Fruit fly (Drosophila melanogaster) whole organism, embryonic: Measurements from ENCODE around the gene CG6287.

Source experiments
- CG10267 ChIP-seq: fragments of 200-800 bp; sonication (Bioruptor generic); optimal IDR thresholded peaks from 2 replicates; lab custom pipeline; 2018; ENCODE audit warnings: missing biosample characterization, mild to moderate bottlenecking, missing genetic modification characterization, moderate library complexity
- CG11093 ChIP-seq: fragments of 200-800 bp; sonication (Bioruptor generic); IDR thresholded peaks from 3 replicates; pipeline ENCODE4 v1.3.6; 2022; ENCODE audit warnings: missing biosample characterization, missing genetic modification characterization
- CG11398 ChIP-seq: fragments of 200-800 bp; sonication (Bioruptor generic); optimal IDR thresholded peaks from 2 replicates; lab custom pipeline; 2016; ENCODE audit warnings: missing biosample characterization, missing genetic modification characterization
- CG12155 ChIP-seq: fragments of 200-800 bp; sonication (Bioruptor generic); optimal IDR thresholded peaks from 3 replicates; lab custom pipeline; 2016; ENCODE audit warnings: missing biosample characterization, missing genetic modification characterization
- CG13296 ChIP-seq: fragments of 200-800 bp; sonication (Bioruptor generic); optimal IDR thresholded peaks from 3 replicates; lab custom pipeline; 2018; ENCODE audit warnings: missing biosample characterization, mild to moderate bottlenecking, missing genetic modification characterization
- CG14860 ChIP-seq: fragments of 200-800 bp; sonication (Bioruptor generic); IDR thresholded peaks from 3 replicates; pipeline ENCODE4 v1.3.6; 2022; ENCODE audit warnings: missing biosample characterization, missing genetic modification characterization; ENCODE audit not compliant: partially characterized antibody
- CG15269 ChIP-seq: fragments of 200-800 bp; sonication (Bioruptor generic); optimal IDR thresholded peaks from 2 replicates; lab custom pipeline; 2018; ENCODE audit warnings: missing biosample characterization, mild to moderate bottlenecking, missing genetic modification characterization, moderate library complexity
- CG16815 ChIP-seq: fragments of 200-800 bp; sonication (Bioruptor generic); optimal IDR thresholded peaks from 3 replicates; lab custom pipeline; 2017; ENCODE audit warnings: missing biosample characterization, mild to moderate bottlenecking, missing genetic modification characterization
- CG16863 ChIP-seq: fragments of 200-800 bp; sonication (Bioruptor generic); optimal IDR thresholded peaks from 3 replicates; lab custom pipeline; 2016; ENCODE audit warnings: missing biosample characterization, missing genetic modification characterization
- CG17385 ChIP-seq: fragments of 200-800 bp; sonication (Bioruptor generic); optimal IDR thresholded peaks from 3 replicates; lab custom pipeline; 2018; ENCODE audit warnings: missing biosample characterization, mild to moderate bottlenecking, missing genetic modification characterization
- CG17829 ChIP-seq: fragments of 200-800 bp; optimal IDR thresholded peaks from 2 replicates; lab custom pipeline; 2019; ENCODE audit warnings: missing biosample characterization, mild to moderate bottlenecking, missing genetic modification characterization, moderate library complexity
- CG2116 ChIP-seq: fragments of 200-800 bp; sonication (Bioruptor generic); optimal IDR thresholded peaks from 3 replicates; lab custom pipeline; 2018; ENCODE audit warnings: missing biosample characterization, mild to moderate bottlenecking, missing genetic modification characterization
- CG2712 ChIP-seq: fragments of 200-800 bp; optimal IDR thresholded peaks from 3 replicates; lab custom pipeline; 2019; ENCODE audit warnings: missing biosample characterization, mild to moderate bottlenecking, missing genetic modification characterization, moderate library complexity
- CG2875 ChIP-seq: fragments of 200-800 bp; sonication (Bioruptor generic); optimal IDR thresholded peaks from 2 replicates; lab custom pipeline; 2017; ENCODE audit warnings: missing biosample characterization, mild to moderate bottlenecking, missing genetic modification characterization, missing genetic modification reagents
- CG3065 ChIP-seq: fragments of 200-800 bp; sonication (Bioruptor generic); optimal IDR thresholded peaks from 2 replicates; lab custom pipeline; 2016; ENCODE audit warnings: missing biosample characterization, missing genetic modification characterization
- CG31224 ChIP-seq: fragments of 200-800 bp; sonication (Bioruptor generic); IDR thresholded peaks from 2 replicates; pipeline ENCODE4 v1.3.6; 2022; ENCODE audit warnings: missing biosample characterization, missing genetic modification characterization
- CG4404 ChIP-seq: fragments of 200-800 bp; sonication (Bioruptor generic); IDR thresholded peaks from 2 replicates; pipeline ENCODE4 v1.3.6; 2022; ENCODE audit warnings: missing biosample characterization, missing genetic modification characterization
- CG4854 ChIP-seq: fragments of 200-800 bp; sonication (Bioruptor generic); optimal IDR thresholded peaks from 2 replicates; lab custom pipeline; 2016; ENCODE audit warnings: missing biosample characterization, missing genetic modification characterization, inconsistent platforms
- CG6689 ChIP-seq: fragments of 200-800 bp; sonication (Bioruptor generic); IDR thresholded peaks from 2 replicates; pipeline ENCODE4 v1.3.6; 2022; ENCODE audit warnings: missing biosample characterization, missing genetic modification characterization
- CG7372 ChIP-seq: fragments of 200-800 bp; sonication (Bioruptor generic); IDR thresholded peaks from 2 replicates; pipeline ENCODE4 v1.3.6; 2022; ENCODE audit warnings: missing biosample characterization, missing genetic modification characterization
- CG7556 ChIP-seq: fragments of 200-800 bp; sonication (Bioruptor generic); optimal IDR thresholded peaks from 2 replicates; lab custom pipeline; 2017; ENCODE audit warnings: missing biosample characterization, mild to moderate bottlenecking, missing genetic modification characterization
- CG8290 ChIP-seq, 3 experiments: fragments of 200-800 bp; sonication (Bioruptor generic); optimal IDR thresholded peaks; 2 replicates each; lab custom pipeline; 2016 to 2019; ENCODE audit warnings: missing biosample characterization in 3 of 3, missing genetic modification characterization in 3 of 3, mild to moderate bottlenecking in 2 of 3, moderate library complexity in 1 of 3
- Dbx ChIP-seq: fragments of 200-800 bp; sonication (Bioruptor generic); IDR thresholded peaks from 3 replicates; pipeline ENCODE4 v1.3.6; 2022; ENCODE audit warnings: missing biosample characterization, missing genetic modification characterization
- E2f1 ChIP-seq: fragments of 200-800 bp; sonication (Bioruptor generic); IDR thresholded peaks from 2 replicates; pipeline ENCODE4 v1.3.6; 2022; ENCODE audit warnings: missing biosample characterization, missing genetic modification characterization
- Fer2 ChIP-seq: fragments of 200-800 bp; sonication (Bioruptor generic); optimal IDR thresholded peaks from 2 replicates; lab custom pipeline; 2018; ENCODE audit warnings: missing biosample characterization, mild to moderate bottlenecking, missing genetic modification characterization, moderate library complexity
- Fer3 ChIP-seq: fragments of 200-800 bp; sonication (Bioruptor generic); optimal IDR thresholded peaks from 2 replicates; lab custom pipeline; 2018; ENCODE audit warnings: missing biosample characterization, mild to moderate bottlenecking, missing genetic modification characterization, moderate library complexity
- HLH3B ChIP-seq: fragments of 200-800 bp; sonication (Bioruptor generic); IDR thresholded peaks from 2 replicates; pipeline ENCODE4 v1.3.6; 2022; ENCODE audit warnings: missing biosample characterization, missing genetic modification characterization
- Hand ChIP-seq: fragments of 200-800 bp; sonication (Bioruptor generic); optimal IDR thresholded peaks from 2 replicates; lab custom pipeline; 2017; ENCODE audit warnings: mild to moderate bottlenecking, missing biosample characterization, missing genetic modification reagents, missing genetic modification characterization
- Hmr ChIP-seq: fragments of 200-800 bp; sonication (Bioruptor generic); optimal IDR thresholded peaks from 3 replicates; lab custom pipeline; 2017; ENCODE audit warnings: mild to moderate bottlenecking, missing biosample characterization, missing genetic modification reagents, missing genetic modification characterization
- Med ChIP-seq: fragments of 200-800 bp; sonication (Bioruptor generic); peaks from one replicate; lab custom pipeline; 2016; ENCODE audit warnings: missing biosample characterization, missing genetic modification characterization, mild to moderate bottlenecking, inconsistent platforms, moderate library complexity
- NC2α ChIP-seq: fragments of 200-800 bp; sonication (Bioruptor generic); optimal IDR thresholded peaks from 2 replicates; lab custom pipeline; 2016; ENCODE audit warnings: missing biosample characterization, missing genetic modification characterization
- NK7.1 ChIP-seq: fragments of 200-800 bp; sonication (Bioruptor generic); optimal IDR thresholded peaks from 3 replicates; lab custom pipeline; 2016; ENCODE audit warnings: missing biosample characterization, missing genetic modification characterization
- NfI ChIP-seq: fragments of 200-800 bp; sonication (Bioruptor generic); optimal IDR thresholded peaks from 3 replicates; lab custom pipeline; 2018; ENCODE audit warnings: missing biosample characterization, mild to moderate bottlenecking, missing genetic modification characterization, moderate library complexity
- Oli ChIP-seq: fragments of 200-800 bp; sonication (Bioruptor generic); optimal IDR thresholded peaks from 2 replicates; lab custom pipeline; 2018; ENCODE audit warnings: missing biosample characterization, mild to moderate bottlenecking, missing genetic modification characterization, moderate library complexity
- ab ChIP-seq: fragments of 200-800 bp; sonication (Bioruptor generic); optimal IDR thresholded peaks from 2 replicates; lab custom pipeline; 2016; ENCODE audit warnings: missing biosample characterization, missing genetic modification characterization
- bsh ChIP-seq, 2 experiments: fragments of 200-800 bp; sonication (Bioruptor generic); optimal IDR thresholded peaks; 2 replicates each; lab custom pipeline; 2017 to 2018; ENCODE audit warnings: mild to moderate bottlenecking in 2 of 2, missing biosample characterization in 2 of 2, missing genetic modification characterization in 2 of 2, moderate library complexity in 1 of 2
- cas ChIP-seq: fragments of 200-800 bp; sonication (Bioruptor generic); IDR thresholded peaks from 2 replicates; pipeline ENCODE4 v1.3.6; 2022; ENCODE audit warnings: missing biosample characterization, missing genetic modification characterization
- chm ChIP-seq: fragments of 200-800 bp; sonication (Bioruptor generic); IDR thresholded peaks from 2 replicates; pipeline ENCODE4 v1.3.6; 2022; ENCODE audit warnings: missing biosample characterization, missing genetic modification characterization
- dpn ChIP-seq, 2 experiments: fragments of 200-800 bp; sonication (Bioruptor generic); optimal IDR thresholded peaks; 3 replicates each; lab custom pipeline; 2016; ENCODE audit warnings: missing biosample characterization in 2 of 2, missing genetic modification characterization in 2 of 2
- dysf ChIP-seq: fragments of 200-800 bp; sonication (Bioruptor generic); IDR thresholded peaks from 3 replicates; pipeline ENCODE4 v1.3.6; 2022; ENCODE audit warnings: missing biosample characterization, missing genetic modification characterization
- fd96Cb ChIP-seq: fragments of 200-800 bp; sonication (Bioruptor generic); optimal IDR thresholded peaks from 2 replicates; lab custom pipeline; 2018; ENCODE audit warnings: missing biosample characterization, mild to moderate bottlenecking, missing genetic modification characterization, moderate library complexity
- ftz-f1 ChIP-seq: fragments of 200-800 bp; sonication (Bioruptor generic); optimal IDR thresholded peaks from 2 replicates; lab custom pipeline; 2016; ENCODE audit warnings: missing biosample characterization, missing genetic modification characterization
- grau ChIP-seq: fragments of 200-800 bp; optimal IDR thresholded peaks from 3 replicates; lab custom pipeline; 2019; ENCODE audit warnings: missing biosample characterization, mild to moderate bottlenecking, missing genetic modification characterization, moderate library complexity
- gt ChIP-seq: fragments of 200-800 bp; sonication (Bioruptor generic); IDR thresholded peaks from 2 replicates; pipeline ENCODE4 v1.3.6; 2022; ENCODE audit warnings: missing biosample characterization, missing genetic modification characterization
- pan ChIP-seq, 4 experiments: fragments of >200 bp in 3 of 4; fragments of 200-800 bp in 1 of 4; sonication (Bioruptor generic) in 1 of 4; optimal IDR thresholded peaks in 3 of 4; IDR thresholded peaks in 1 of 4; 2 replicates each; pipeline versions ENCODE4 v1.3.6 to Lab custom; 2017 to 2022; ENCODE audit warnings: missing biosample characterization in 2 of 4, missing genetic modification characterization in 2 of 4, mixed read lengths in 1 of 4
- peb ChIP-seq: fragments of 200-800 bp; sonication (Bioruptor generic); IDR thresholded peaks from 2 replicates; pipeline ENCODE4 v1.3.6; 2022; ENCODE audit warnings: missing biosample characterization, missing genetic modification characterization
- slou ChIP-seq: fragments of 200-800 bp; sonication (Bioruptor generic); optimal IDR thresholded peaks from 3 replicates; lab custom pipeline; 2016; ENCODE audit warnings: missing biosample characterization, missing genetic modification characterization
- unpg ChIP-seq: fragments of 200-800 bp; sonication (Bioruptor generic); optimal IDR thresholded peaks from 3 replicates; lab custom pipeline; 2018; ENCODE audit warnings: missing biosample characterization, mild to moderate bottlenecking, missing genetic modification characterization, moderate library complexity
- yki ChIP-seq: fragments of >200 bp; optimal IDR thresholded peaks from 3 replicates; lab custom pipeline; 2018

CG6287 gene

dm6 chr2L:11113011-11113528 lies 42.5 kb downstream of the CG6287 start, which contains the start of gene Idua (continued):
- peak; percentile 61 for TF ChIP-seq peb (GFP tag; lab: Robert Waterston, UW)
- 0 out of 2 replicates have a peak, but pooled peaks have one; percentile 24 for TF ChIP-seq CG4404 (GFP tag; lab: Robert Waterston, UW)
- TF ChIP-seq fd96Cb (tag; lab: Kevin White, UChicago), result peak; percentile 71
- TF ChIP-seq Fer3 (tag; lab: Kevin White, UChicago), result peak; percentile 53
- TF ChIP-seq dpn (GFP tag; optimal IDR thresholded peaks at IDR 0.05; lab: Kevin White, UChicago), result peak in 1 of 2 experiments; percentile 62
- TF ChIP-seq Hand (GFP tag; lab: Kevin White, UChicago), result peak; percentile 86
- TF ChIP-seq CG16815 (GFP tag; lab: Kevin White, UChicago), result peak; percentile 37
- peak; percentile 57 to 64 for TF ChIP-seq bsh (GFP tag; optimal IDR thresholded peaks at IDR 0.05; lab: Kevin White, UChicago)
- TF ChIP-seq CG11093, result peak; percentile 69; the same call in 2 of the 3 replicates
- peak; percentile 82 for TF ChIP-seq Med (GFP tag; lab: Kevin White, UChicago)
- TF ChIP-seq Dbx, result peak; percentile 37; the same call in 1 of the 3 replicates
- peak; percentile 58 for TF ChIP-seq CG17829 (tag; lab: Kevin White, UChicago)
- peak; percentile 36 for TF ChIP-seq CG12155
- TF ChIP-seq CG2116, result peak; percentile 22
- TF ChIP-seq cas (GFP tag; lab: Robert Waterston, UW), result peak; percentile 13; the same call in 1 of the 2 replicates
- TF ChIP-seq CG17385 (GFP tag; lab: Kevin White, UChicago), result peak; percentile 73
- no peak for TF ChIP-seq CG3065 (GFP tag; lab: Kevin White, UChicago)
- TF ChIP-seq CG7372 (GFP tag; lab: Robert Waterston, UW), result peak; percentile 24; the same call in 1 of the 2 replicates
- no peak for TF ChIP-seq gt (GFP tag; lab: Robert Waterston, UW)
- peak; percentile 83 for TF ChIP-seq grau (tag; lab: Kevin White, UChicago)
- TF ChIP-seq CG11398 (GFP tag; lab: Kevin White, UChicago), result no peak
- TF ChIP-seq CG2712 (tag; lab: Kevin White, UChicago), result no peak
- TF ChIP-seq slou (GFP tag; lab: Kevin White, UChicago), result peak; percentile 2
- no peak for TF ChIP-seq chm (GFP tag; lab: Robert Waterston, UW)
- peak; percentile 78 for TF ChIP-seq Oli (tag; lab: Kevin White, UChicago)
- no peak for TF ChIP-seq yki (lab: Kevin White, UChicago)
- peak; percentile 93 for TF ChIP-seq CG7556 (GFP tag; lab: Kevin White, UChicago)
- TF ChIP-seq pan (optimal IDR thresholded peaks at IDR 0.05; lab: Kevin White, UChicago), result no peak
- peak in 1 of 2 experiments; percentile 72 for TF ChIP-seq pan (GFP tag; optimal IDR thresholded peaks at IDR 0.05 in 1 of 2, IDR thresholded peaks at IDR 0.05 in 1 of 2)
- TF ChIP-seq CG13296 (GFP tag; lab: Kevin White, UChicago), result peak; percentile 85

dm6 chr2L:11106562-11106962 lies 49.0 kb downstream of the CG6287 start, which contains the start of gene Reps:
Gene Reps (minus strand): TSS chr2L:11106645.
- TF ChIP-seq CG16863 (GFP tag; lab: Kevin White, UChicago) (peak; percentile 97), CG6689 (GFP tag; lab: Robert Waterston, UW) (peak; percentile 100), CG15269 (tag; lab: Kevin White, UChicago) (peak; percentile 98), NC2α (GFP tag; lab: Kevin White, UChicago) (peak; percentile 95), HLH3B (peak; percentile 99), CG14860 (GFP tag; lab: Robert Waterston, UW) (0 out of 3 replicates have a peak, but pooled peaks have one; percentile 43), CG2875 (GFP tag; lab: Kevin White, UChicago) (peak; percentile 97), dysf (GFP tag; lab: Robert Waterston, UW) (peak; percentile 99), NfI (GFP tag; lab: Kevin White, UChicago) (peak; percentile 98), NK7.1 (peak; percentile 92), Hmr (GFP tag; lab: Kevin White, UChicago) (peak; percentile 98), CG4854 (GFP tag; lab: Kevin White, UChicago) (peak; percentile 97), CG31224 (GFP tag; lab: Robert Waterston, UW) (peak; percentile 97), unpg (GFP tag; lab: Kevin White, UChicago) (peak; percentile 99), ab (peak; percentile 95), Fer2 (tag; lab: Kevin White, UChicago) (peak; percentile 98), bsh (GFP tag; optimal IDR thresholded peaks at IDR 0.05; lab: Kevin White, UChicago) (peak; percentile 87 to 99), CG8290 (GFP tag; optimal IDR thresholded peaks at IDR 0.05; lab: Kevin White, UChicago) (peak; percentile 99), CG8290 (tag; optimal IDR thresholded peaks at IDR 0.05; lab: Kevin White, UChicago) (peak; percentile 96), ftz-f1 (GFP tag; lab: Kevin White, UChicago) (peak; percentile 84), E2f1 (peak; percentile 99), CG10267 (tag; lab: Kevin White, UChicago) (peak; percentile 96)
